Worm (Caenorhabditis elegans): ENCODE data around the gene nep-2.

ce11 chrII:2705200-2705599 lies 20.4 kb downstream of the nep-2 start, which contains the start of gene srh-128:
- no peak for TF ChIP-seq ceh-58 (GFP tag; IDR thresholded peaks at IDR 0.05)
- no peak for TF ChIP-seq nhr-90 (tag; optimal IDR thresholded peaks at IDR 0.05)
- no peak for TF ChIP-seq lin-35 (GFP tag; optimal IDR thresholded peaks at IDR 0.05)
- no peak for TF ChIP-seq unc-62 (GFP tag; optimal IDR thresholded peaks at IDR 0.05)

Data from whole organism, young adult.